Worm (Caenorhabditis elegans): ENCODE measurements around the gene ZK1236.1.
A peak's percentile ranks its signal among the peaks of the same experiment; 100 is the strongest.

Gene ZK1236.1

ce11 chrIII:8411976-8412375 is 17.1 kb upstream of the ZK1236.1 start:
- no peak for TF ChIP-seq dao-5 (tag; optimal IDR thresholded peaks at IDR 0.05)
- TF ChIP-seq W03F9.2 (tag; optimal IDR thresholded peaks at IDR 0.05): no peak
- TF ChIP-seq him-1 (tag; optimal IDR thresholded peaks at IDR 0.05): no peak

ce11 chrIII:8413501-8413900 is 15.6 kb upstream of the ZK1236.1 start:
- TF ChIP-seq W03F9.2 (tag; optimal IDR thresholded peaks at IDR 0.05) (no peak), dao-5 (tag; optimal IDR thresholded peaks at IDR 0.05) (no peak), him-1 (tag; optimal IDR thresholded peaks at IDR 0.05) (no peak)

ce11 chrIII:8416871-8417191 is 12.3 kb upstream of the ZK1236.1 start:
- TF ChIP-seq him-1 (tag; optimal IDR thresholded peaks at IDR 0.05) (no peak), dao-5 (tag; optimal IDR thresholded peaks at IDR 0.05) (no peak), W03F9.2 (tag; optimal IDR thresholded peaks at IDR 0.05) (no peak)

- peak; percentile 95 for TF ChIP-seq him-1 (tag; optimal IDR thresholded peaks at IDR 0.05)
- peak; percentile 78 for TF ChIP-seq W03F9.2 (tag; optimal IDR thresholded peaks at IDR 0.05)
- peak; percentile 29 for TF ChIP-seq dao-5 (tag; optimal IDR thresholded peaks at IDR 0.05)
These were observed 11.7 kb upstream of the ZK1236.1 start for ce11 chrIII:8417192-8417967.

ce11 chrIII:8417968-8418267 is 11.2 kb upstream of the ZK1236.1 start, which contains the start of gene sor-1:
Gene sor-1, plus strand, starts transcription at chrIII:8418168.
- TF ChIP-seq W03F9.2 (tag; optimal IDR thresholded peaks at IDR 0.05) (no peak), dao-5 (tag; optimal IDR thresholded peaks at IDR 0.05) (no peak), him-1 (tag; optimal IDR thresholded peaks at IDR 0.05) (no peak)

- peak; percentile 56 for TF ChIP-seq dao-5 (tag; optimal IDR thresholded peaks at IDR 0.05)
- TF ChIP-seq him-1 (tag; optimal IDR thresholded peaks at IDR 0.05): peak; percentile 61
- TF ChIP-seq W03F9.2 (tag; optimal IDR thresholded peaks at IDR 0.05): no peak
These were observed 4.0 kb upstream of the ZK1236.1 start for ce11 chrIII:8425076-8425475.

- no peak for TF ChIP-seq him-1 (tag; optimal IDR thresholded peaks at IDR 0.05)
- TF ChIP-seq W03F9.2 (tag; optimal IDR thresholded peaks at IDR 0.05): no peak
- TF ChIP-seq dao-5 (tag; optimal IDR thresholded peaks at IDR 0.05): no peak
These were observed 2.8 kb upstream of the ZK1236.1 start, which contains the start of gene cec-1 for ce11 chrIII:8426271-8426670. Gene cec-1, plus strand, starts transcription at chrIII:8426333.

- TF ChIP-seq W03F9.2 (tag; optimal IDR thresholded peaks at IDR 0.05): no peak
- no peak for TF ChIP-seq him-1 (tag; optimal IDR thresholded peaks at IDR 0.05)
- no peak for TF ChIP-seq dao-5 (tag; optimal IDR thresholded peaks at IDR 0.05)
These were observed 400 bp downstream of the ZK1236.1 start for ce11 chrIII:8429497-8429896.

ce11 chrIII:8432143-8432542 is 3.0 kb downstream of the ZK1236.1 start, which contains the start of gene ZK1236.5:
Gene ZK1236.5, minus strand, starts transcription at chrIII:8432214.
- TF ChIP-seq W03F9.2 (tag; optimal IDR thresholded peaks at IDR 0.05) (no peak), him-1 (tag; optimal IDR thresholded peaks at IDR 0.05) (no peak), dao-5 (tag; optimal IDR thresholded peaks at IDR 0.05) (no peak)

ce11 chrIII:8435074-8435473 is 6.0 kb downstream of the ZK1236.1 start, which contains the start of gene ZK1236.9:
Gene ZK1236.9, minus strand, starts transcription at chrIII:8435174.
- TF ChIP-seq him-1 (tag; optimal IDR thresholded peaks at IDR 0.05) (no peak), dao-5 (tag; optimal IDR thresholded peaks at IDR 0.05) (no peak), W03F9.2 (tag; optimal IDR thresholded peaks at IDR 0.05) (no peak)

ce11 chrIII:8437763-8438414 is 8.8 kb downstream of the ZK1236.1 start:
- TF ChIP-seq him-1 (tag; optimal IDR thresholded peaks at IDR 0.05) (no peak), W03F9.2 (tag; optimal IDR thresholded peaks at IDR 0.05) (no peak), dao-5 (tag; optimal IDR thresholded peaks at IDR 0.05) (no peak)

- TF ChIP-seq W03F9.2 (tag; optimal IDR thresholded peaks at IDR 0.05) (no peak), him-1 (tag; optimal IDR thresholded peaks at IDR 0.05) (no peak), dao-5 (tag; optimal IDR thresholded peaks at IDR 0.05) (no peak)
These were observed 10.2 kb downstream of the ZK1236.1 start, which contains the start of gene pqn-96 for ce11 chrIII:8439312-8439711. Gene pqn-96, minus strand, starts transcription at chrIII:8439412.

ce11 chrIII:8443557-8444131 is 14.5 kb downstream of the ZK1236.1 start, which contains the start of gene ufbp-1:
Gene ufbp-1, minus strand, starts transcription at chrIII:8443607.
- TF ChIP-seq W03F9.2 (tag; optimal IDR thresholded peaks at IDR 0.05): peak; percentile 91
- no peak for TF ChIP-seq him-1 (tag; optimal IDR thresholded peaks at IDR 0.05)
- no peak for TF ChIP-seq dao-5 (tag; optimal IDR thresholded peaks at IDR 0.05)
